Fruit fly (Drosophila melanogaster) whole organism, embryonic: Measurements from ENCODE around the gene CG13096.
A peak's percentile ranks its signal among the peaks of the same experiment; 100 is the strongest.

Experiments
- Adf1 ChIP-seq: fragments of 200-800 bp; sonication (Bioruptor generic); IDR thresholded peaks from 2 replicates; pipeline ENCODE4 v1.3.6; 2022; ENCODE audit warnings: missing biosample characterization, missing genetic modification characterization
- Asciz ChIP-seq: fragments of 200-800 bp; sonication (Bioruptor generic); optimal IDR thresholded peaks from 2 replicates; lab custom pipeline; 2017; ENCODE audit warnings: missing biosample characterization, mild to moderate bottlenecking, missing genetic modification characterization, missing genetic modification reagents
- Bgb ChIP-seq: fragments of 200-800 bp; sonication (Bioruptor generic); IDR thresholded peaks from 2 replicates; pipeline ENCODE4 v1.3.6; 2022; ENCODE audit warnings: missing biosample characterization, missing genetic modification characterization; ENCODE audit not compliant: partially characterized antibody
- Bteb2 ChIP-seq: fragments of 200-800 bp; sonication (Bioruptor generic); optimal IDR thresholded peaks from 2 replicates; lab custom pipeline; 2016; ENCODE audit warnings: missing biosample characterization, missing genetic modification characterization
- CG11247 ChIP-seq: fragments of 200-800 bp; sonication (Bioruptor generic); IDR thresholded peaks from 2 replicates; pipeline ENCODE4 v1.3.6; 2022; ENCODE audit warnings: missing biosample characterization, missing genetic modification characterization
- CG11456 ChIP-seq: fragments of 200-800 bp; sonication (Bioruptor generic); IDR thresholded peaks from 3 replicates; pipeline ENCODE4 v1.3.6; 2022; ENCODE audit warnings: missing biosample characterization, missing genetic modification characterization
- CG11696 ChIP-seq: fragments of 200-800 bp; sonication (Bioruptor generic); IDR thresholded peaks from 2 replicates; pipeline ENCODE4 v1.3.6; 2022; ENCODE audit warnings: missing biosample characterization, missing genetic modification characterization
- CG12155 ChIP-seq: fragments of 200-800 bp; sonication (Bioruptor generic); optimal IDR thresholded peaks from 3 replicates; lab custom pipeline; 2016; ENCODE audit warnings: missing biosample characterization, missing genetic modification characterization
- CG18476 ChIP-seq: fragments of 200-800 bp; sonication (Bioruptor generic); optimal IDR thresholded peaks from 2 replicates; lab custom pipeline; 2016; ENCODE audit warnings: missing biosample characterization, mild to moderate bottlenecking, missing genetic modification characterization
- CG2712 ChIP-seq: fragments of 200-800 bp; optimal IDR thresholded peaks from 3 replicates; lab custom pipeline; 2019; ENCODE audit warnings: missing biosample characterization, mild to moderate bottlenecking, missing genetic modification characterization, moderate library complexity
- CG34376 ChIP-seq: fragments of 200-800 bp; sonication (Bioruptor generic); optimal IDR thresholded peaks from 2 replicates; lab custom pipeline; 2018; ENCODE audit warnings: missing biosample characterization, mild to moderate bottlenecking, missing genetic modification characterization
- CG4404 ChIP-seq: fragments of 200-800 bp; sonication (Bioruptor generic); IDR thresholded peaks from 2 replicates; pipeline ENCODE4 v1.3.6; 2022; ENCODE audit warnings: missing biosample characterization, missing genetic modification characterization
- CG4424 ChIP-seq: fragments of 200-800 bp; sonication (Bioruptor generic); optimal IDR thresholded peaks from 3 replicates; lab custom pipeline; 2016; ENCODE audit warnings: missing biosample characterization, missing genetic modification characterization
- CG7745 ChIP-seq: fragments of 200-800 bp; sonication (Bioruptor generic); optimal IDR thresholded peaks from 2 replicates; lab custom pipeline; 2018; ENCODE audit warnings: missing biosample characterization, mild to moderate bottlenecking, missing genetic modification characterization, moderate library complexity
- CG8089 ChIP-seq: fragments of 200-800 bp; sonication (Bioruptor generic); optimal IDR thresholded peaks from 3 replicates; lab custom pipeline; 2016; ENCODE audit warnings: missing biosample characterization, missing genetic modification characterization
- CG9215 ChIP-seq: fragments of 200-800 bp; sonication (Bioruptor generic); IDR thresholded peaks from 2 replicates; pipeline ENCODE4 v1.3.6; 2022; ENCODE audit warnings: missing biosample characterization, missing genetic modification characterization
- CkIIα-i1 ChIP-seq: fragments of 200-800 bp; sonication (Bioruptor generic); IDR thresholded peaks from 2 replicates; pipeline ENCODE4 v1.3.6; 2022; ENCODE audit warnings: missing biosample characterization, missing genetic modification characterization
- D19A ChIP-seq: fragments of 200-800 bp; optimal IDR thresholded peaks from 3 replicates; lab custom pipeline; 2019; ENCODE audit warnings: missing biosample characterization, mild to moderate bottlenecking, missing genetic modification characterization, moderate library complexity
- Dbx ChIP-seq: fragments of 200-800 bp; sonication (Bioruptor generic); IDR thresholded peaks from 3 replicates; pipeline ENCODE4 v1.3.6; 2022; ENCODE audit warnings: missing biosample characterization, missing genetic modification characterization
- Doc3 ChIP-seq: fragments of 200-800 bp; sonication (Bioruptor generic); IDR thresholded peaks from 3 replicates; pipeline ENCODE4 v1.3.6; 2022; ENCODE audit warnings: missing biosample characterization, missing genetic modification characterization; ENCODE audit not compliant: partially characterized antibody
- Fer1 ChIP-seq: fragments of 200-800 bp; sonication (Bioruptor generic); optimal IDR thresholded peaks from 2 replicates; lab custom pipeline; 2017; ENCODE audit warnings: missing biosample characterization, mild to moderate bottlenecking, missing genetic modification characterization
- Fer2 ChIP-seq: fragments of 200-800 bp; sonication (Bioruptor generic); optimal IDR thresholded peaks from 2 replicates; lab custom pipeline; 2018; ENCODE audit warnings: missing biosample characterization, mild to moderate bottlenecking, missing genetic modification characterization, moderate library complexity
- Gsc ChIP-seq: fragments of 200-800 bp; sonication (Bioruptor generic); IDR thresholded peaks from 2 replicates; pipeline ENCODE4 v1.3.6; 2022; ENCODE audit warnings: missing biosample characterization, missing genetic modification characterization
- HLH3B ChIP-seq: fragments of 200-800 bp; sonication (Bioruptor generic); IDR thresholded peaks from 2 replicates; pipeline ENCODE4 v1.3.6; 2022; ENCODE audit warnings: missing biosample characterization, missing genetic modification characterization
- Hmx ChIP-seq: fragments of 200-800 bp; sonication (Bioruptor generic); optimal IDR thresholded peaks from 2 replicates; lab custom pipeline; 2016; ENCODE audit warnings: missing biosample characterization, missing genetic modification characterization
- Hr3 ChIP-seq: fragments of 200-800 bp; sonication (Bioruptor generic); optimal IDR thresholded peaks from 3 replicates; lab custom pipeline; 2016; ENCODE audit warnings: missing biosample characterization, missing genetic modification characterization
- Hr51 ChIP-seq, 2 experiments: fragments of 200-800 bp; sonication (Bioruptor generic); optimal IDR thresholded peaks; 2 replicates in 1 of 2; 3 replicates in 1 of 2; lab custom pipeline; 2016 to 2018; ENCODE audit warnings: missing biosample characterization in 2 of 2, missing genetic modification characterization in 2 of 2, mild to moderate bottlenecking in 1 of 2, moderate library complexity in 1 of 2
- Hr78 ChIP-seq, 2 experiments: fragments of 200-800 bp in 1 of 2; fragments of >200 bp in 1 of 2; sonication (Bioruptor generic) in 1 of 2; optimal IDR thresholded peaks; 2 replicates each; lab custom pipeline; 2017 to 2019; ENCODE audit warnings: missing biosample characterization in 2 of 2, missing genetic modification characterization in 2 of 2, mild to moderate bottlenecking in 1 of 2, moderate library complexity in 1 of 2
- MTF-1 ChIP-seq: fragments of 200-800 bp; sonication (Bioruptor generic); optimal IDR thresholded peaks from 2 replicates; lab custom pipeline; 2018; ENCODE audit warnings: missing biosample characterization, mild to moderate bottlenecking, missing genetic modification characterization, borderline replicate concordance
- Ravus ChIP-seq: fragments of 200-800 bp; sonication (Bioruptor generic); IDR thresholded peaks from 2 replicates; pipeline ENCODE4 v1.3.6; 2022; ENCODE audit warnings: missing biosample characterization, missing genetic modification characterization
- Spps ChIP-seq: fragments of 200-800 bp; sonication (Bioruptor generic); optimal IDR thresholded peaks from 2 replicates; lab custom pipeline; 2018; ENCODE audit warnings: missing biosample characterization, mild to moderate bottlenecking, missing genetic modification characterization
- bsh ChIP-seq, 2 experiments: fragments of 200-800 bp; sonication (Bioruptor generic); optimal IDR thresholded peaks; 2 replicates each; lab custom pipeline; 2017 to 2018; ENCODE audit warnings: mild to moderate bottlenecking in 2 of 2, missing biosample characterization in 2 of 2, missing genetic modification characterization in 2 of 2, moderate library complexity in 1 of 2
- dimm ChIP-seq: fragments of 200-800 bp; sonication (Bioruptor generic); IDR thresholded peaks from 2 replicates; pipeline ENCODE4 v1.3.6; 2022; ENCODE audit warnings: missing biosample characterization, missing genetic modification characterization
- dmrt11E ChIP-seq: fragments of 200-800 bp; sonication (Bioruptor generic); optimal IDR thresholded peaks from 3 replicates; lab custom pipeline; 2018; ENCODE audit warnings: missing biosample characterization, mild to moderate bottlenecking, missing genetic modification characterization, moderate library complexity
- eve ChIP-seq, 2 experiments: fragments of >200 bp; optimal IDR thresholded peaks; 2 replicates each; lab custom pipeline; 2017; ENCODE audit warnings: missing biosample characterization in 2 of 2, missing genetic modification characterization in 2 of 2
- eyg ChIP-seq: fragments of 200-800 bp; sonication (Bioruptor generic); optimal IDR thresholded peaks from 3 replicates; lab custom pipeline; 2016; ENCODE audit warnings: missing biosample characterization, missing genetic modification characterization
- gfzf ChIP-seq: fragments of 200-800 bp; sonication (Bioruptor generic); optimal IDR thresholded peaks from 2 replicates; lab custom pipeline; 2016; ENCODE audit warnings: missing biosample characterization, mild to moderate bottlenecking, missing genetic modification characterization, moderate library complexity
- onecut ChIP-seq: fragments of 200-800 bp; sonication (Bioruptor generic); IDR thresholded peaks from 2 replicates; pipeline ENCODE4 v1.3.6; 2022; ENCODE audit warnings: missing biosample characterization, missing genetic modification characterization
- peb ChIP-seq: fragments of 200-800 bp; sonication (Bioruptor generic); IDR thresholded peaks from 2 replicates; pipeline ENCODE4 v1.3.6; 2022; ENCODE audit warnings: missing biosample characterization, missing genetic modification characterization
- pho ChIP-seq: fragments of 200-800 bp; sonication (Bioruptor generic); optimal IDR thresholded peaks from 2 replicates; lab custom pipeline; 2016; ENCODE audit warnings: missing biosample characterization, missing genetic modification characterization
- sc ChIP-seq, 3 experiments: fragments of >200 bp in 2 of 3; fragments of 200-800 bp in 1 of 3; sonication (Bioruptor generic) in 1 of 3; optimal IDR thresholded peaks; 2 replicates in 2 of 3; 3 replicates in 1 of 3; lab custom pipeline; 2017; ENCODE audit warnings: mild to moderate bottlenecking in 1 of 3, missing biosample characterization in 1 of 3, missing genetic modification characterization in 1 of 3, missing genetic modification reagents in 1 of 3
- sens ChIP-seq: fragments of 200-800 bp; sonication (Bioruptor generic); peaks from one replicate; lab custom pipeline; 2016; ENCODE audit warnings: missing biosample characterization, missing genetic modification characterization
- tna ChIP-seq: fragments of 200-800 bp; sonication (Bioruptor generic); IDR thresholded peaks from 2 replicates; pipeline ENCODE4 v1.3.6; 2022; ENCODE audit warnings: missing biosample characterization, missing genetic modification characterization; ENCODE audit not compliant: partially characterized antibody
- trem ChIP-seq: fragments of 200-800 bp; optimal IDR thresholded peaks from 3 replicates; lab custom pipeline; 2019; ENCODE audit warnings: missing biosample characterization, mild to moderate bottlenecking, missing genetic modification characterization, moderate library complexity
- ttk ChIP-seq: fragments of 200-800 bp; sonication (Bioruptor generic); IDR thresholded peaks from 2 replicates; pipeline ENCODE4 v2.1.2; 2022; ENCODE audit warnings: missing biosample characterization, missing genetic modification characterization
- unpg ChIP-seq: fragments of 200-800 bp; sonication (Bioruptor generic); optimal IDR thresholded peaks from 3 replicates; lab custom pipeline; 2018; ENCODE audit warnings: missing biosample characterization, mild to moderate bottlenecking, missing genetic modification characterization, moderate library complexity
- zen2 ChIP-seq: fragments of 200-800 bp; sonication (Bioruptor generic); IDR thresholded peaks from 3 replicates; pipeline ENCODE4 v1.3.6; 2022; ENCODE audit warnings: missing biosample characterization, missing genetic modification characterization; ENCODE audit not compliant: partially characterized antibody

The CG13096 gene

dm6 chr2L:8463144-8464106 lies 48.2 kb downstream of the CG13096 start, which contains the start of gene Agpat2 (continued):
- TF ChIP-seq onecut (peak; percentile 72), zen2 (no peak), unpg (GFP tag; lab: Kevin White, UChicago) (peak; percentile 86), Bgb (GFP tag; lab: Robert Waterston, UW) (no peak), Bteb2 (GFP tag; lab: Kevin White, UChicago) (peak; percentile 71), bsh (GFP tag; optimal IDR thresholded peaks at IDR 0.05; lab: Kevin White, UChicago) (peak in 1 of 2 experiments; percentile 92), CG9215 (GFP tag; lab: Robert Waterston, UW) (peak; percentile 56; the same call in 1 of the 2 replicates), Asciz (GFP tag; lab: Kevin White, UChicago) (peak; percentile 80), HLH3B (GFP tag; lab: Robert Waterston, UW) (peak; percentile 83), eyg (GFP tag; lab: Kevin White, UChicago) (peak; percentile 61), Hr78 (GFP tag; optimal IDR thresholded peaks at IDR 0.05; lab: Kevin White, UChicago) (no peak), CG18476 (peak; percentile 85), Fer2 (peak; percentile 72), gfzf (GFP tag; lab: Kevin White, UChicago) (no peak), Spps (tag; lab: Kevin White, UChicago) (peak; percentile 74), CG4404 (peak; percentile 58), CG4424 (peak; percentile 86), Hr51 (GFP tag; optimal IDR thresholded peaks at IDR 0.05; lab: Kevin White, UChicago) (peak; percentile 66 to 89), Doc3 (GFP tag; lab: Robert Waterston, UW) (no peak), pho (GFP tag; lab: Kevin White, UChicago) (peak; percentile 65), CG11247 (GFP tag; lab: Robert Waterston, UW) (peak; percentile 59), Adf1 (GFP tag; lab: Robert Waterston, UW) (peak; percentile 20; the same call in 1 of the 2 replicates), dmrt11E (tag; lab: Kevin White, UChicago) (peak; percentile 82), tna (GFP tag; lab: Robert Waterston, UW) (no peak), dimm (GFP tag; lab: Robert Waterston, UW) (0 out of 2 replicates have a peak, but pooled peaks have one; percentile 37), Gsc (GFP tag; lab: Robert Waterston, UW) (no peak), Hmx (peak; percentile 39), CkIIα-i1 (no peak), Dbx (GFP tag; lab: Robert Waterston, UW) (peak; percentile 61; the same call in 1 of the 3 replicates), D19A (tag; lab: Kevin White, UChicago) (peak; percentile 72), peb (GFP tag; lab: Robert Waterston, UW) (peak; percentile 51; the same call in 1 of the 2 replicates), CG2712 (tag; lab: Kevin White, UChicago) (peak; percentile 88), Ravus (GFP tag; lab: Robert Waterston, UW) (peak; percentile 44), CG11696 (GFP tag; lab: Robert Waterston, UW) (peak; percentile 64), eve (GFP tag; optimal IDR thresholded peaks at IDR 0.05; lab: Kevin White, UChicago) (peak in 1 of 2 experiments; percentile 95), CG8089 (GFP tag; lab: Kevin White, UChicago) (peak; percentile 77), ttk (GFP tag; lab: Robert Waterston, UW) (peak; percentile 67), sens (GFP tag; lab: Kevin White, UChicago) (peak; percentile 97), trem (tag; lab: Kevin White, UChicago) (peak; percentile 81), CG7745 (tag; lab: Kevin White, UChicago) (no peak), CG11456 (GFP tag; lab: Robert Waterston, UW) (peak; percentile 68; the same call in 2 of the 3 replicates), sc (optimal IDR thresholded peaks at IDR 0.05; lab: Kevin White, UChicago) (no peak), sc (GFP tag; optimal IDR thresholded peaks at IDR 0.05; lab: Kevin White, UChicago) (peak; percentile 80), Fer1 (GFP tag; lab: Kevin White, UChicago) (peak; percentile 90), MTF-1 (GFP tag; lab: Kevin White, UChicago) (peak; percentile 70), CG12155 (GFP tag; lab: Kevin White, UChicago) (peak; percentile 70), Hr3 (GFP tag; lab: Kevin White, UChicago) (peak; percentile 80), CG34376 (GFP tag; lab: Kevin White, UChicago) (peak; percentile 62)
